Worm (Caenorhabditis elegans) whole organism, L1 larva: ENCODE measurements around the gene mes-6.

ENCODE experiments used
- lsy-2 ChIP-seq, 2 experiments: fragments of 150-350 bp; optimal IDR thresholded peaks; 2 replicates each; lab custom pipeline; 2014; ENCODE audit warnings: missing biosample characterization in 2 of 2, missing genetic modification characterization in 2 of 2
- pax-3 ChIP-seq: fragments of 200-800 bp; sonication (Bioruptor generic); optimal IDR thresholded peaks from 2 replicates; lab custom pipeline; 2018; ENCODE audit warnings: mild to moderate bottlenecking, missing genetic modification characterization, moderate library complexity, missing compliant biosample characterization
- ztf-11 ChIP-seq, 2 experiments: sonication (generic microtip); optimal IDR thresholded peaks; 2 replicates each; lab custom pipeline; 2016 to 2017; ENCODE audit warnings: missing genetic modification characterization in 2 of 2, missing biosample characterization in 1 of 2, missing compliant biosample characterization in 1 of 2

DNA sequence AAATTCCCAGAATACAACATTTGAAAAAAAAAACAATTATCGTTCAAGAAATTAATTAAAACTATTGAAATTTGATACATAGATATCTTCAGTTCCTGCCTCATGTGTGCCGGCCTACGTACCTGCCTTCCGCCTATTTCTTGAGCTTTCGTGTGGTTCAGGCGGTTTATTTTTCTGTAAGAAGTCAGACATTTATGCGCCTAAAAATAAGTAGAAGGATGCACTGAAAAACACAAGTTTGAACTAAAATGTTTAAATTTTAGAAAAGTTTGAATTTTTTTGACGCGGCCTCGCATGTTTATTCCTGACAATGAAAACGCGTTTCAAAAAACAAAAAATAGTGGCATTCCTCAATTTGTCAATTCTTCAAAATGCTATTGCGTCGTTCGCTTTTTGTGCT is 37.3 kb upstream of the mes-6 start, which contains the start of gene C28C12.11:
- TF ChIP-seq lsy-2 (tag; optimal IDR thresholded peaks at IDR 0.05; lab: Kevin White, UChicago) = no peak
- TF ChIP-seq ztf-11 (tag; optimal IDR thresholded peaks at IDR 0.05; lab: Kevin White, UChicago) = no peak
- TF ChIP-seq pax-3 (tag; lab: Kevin White, UChicago) = no peak
